Worm (Caenorhabditis elegans) whole organism, dauer: ENCODE data around the gene F36H12.4.
"Not testable (repeated sequence)": the region's sequence is repeated elsewhere in the genome, so short reads cannot be mapped to it uniquely, and the experiment has no call there.

Experiments used
- unc-62 ChIP-seq: sonication (generic microtip); optimal IDR thresholded peaks from 2 replicates; lab custom pipeline; 2017; ENCODE audit warnings: missing biosample characterization, missing genetic modification reagents, missing genetic modification characterization

F36H12.4 gene

DNA sequence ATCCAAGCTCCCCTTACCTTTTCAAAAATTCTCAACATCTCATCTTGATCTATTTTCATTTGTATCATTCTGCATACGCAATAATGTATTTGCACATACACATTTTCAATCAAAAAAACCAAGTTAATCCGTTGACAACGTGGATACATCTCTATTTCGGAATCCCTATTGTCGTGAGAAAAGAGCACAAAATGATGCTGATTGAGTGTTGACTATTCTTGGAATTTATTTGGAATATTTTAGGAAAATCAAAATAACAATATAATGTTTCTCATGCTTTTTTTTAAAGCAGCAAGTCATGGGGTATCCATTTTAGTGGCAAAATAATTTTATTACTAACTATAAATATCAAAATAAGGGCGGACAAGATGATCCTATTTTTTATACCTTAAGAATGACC is 12.6 kb downstream of the F36H12.4 start:
- TF ChIP-seq unc-62 (GFP tag; lab: Kevin White, UChicago) = no peak

DNA sequence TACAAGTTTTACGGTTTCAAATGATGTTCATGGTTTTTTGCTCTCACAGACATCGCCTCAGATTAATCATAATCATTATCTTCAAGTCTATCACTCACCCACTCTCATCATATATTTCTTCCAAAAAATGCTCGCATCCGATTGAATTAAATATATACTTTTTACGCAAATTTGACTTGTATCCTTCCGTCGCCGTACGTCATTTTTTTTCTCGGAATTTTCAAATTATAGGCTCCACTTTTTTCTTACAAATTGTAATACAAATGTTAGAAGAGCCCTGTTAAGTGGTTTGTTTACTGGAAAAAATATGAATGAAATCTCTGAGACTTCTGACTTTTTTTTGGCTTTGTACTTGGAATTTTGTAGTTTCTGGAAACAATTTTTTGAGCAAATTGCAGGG is 18.3 kb downstream of the F36H12.4 start:
- TF ChIP-seq unc-62 (GFP tag; lab: Kevin White, UChicago) = no peak

DNA sequence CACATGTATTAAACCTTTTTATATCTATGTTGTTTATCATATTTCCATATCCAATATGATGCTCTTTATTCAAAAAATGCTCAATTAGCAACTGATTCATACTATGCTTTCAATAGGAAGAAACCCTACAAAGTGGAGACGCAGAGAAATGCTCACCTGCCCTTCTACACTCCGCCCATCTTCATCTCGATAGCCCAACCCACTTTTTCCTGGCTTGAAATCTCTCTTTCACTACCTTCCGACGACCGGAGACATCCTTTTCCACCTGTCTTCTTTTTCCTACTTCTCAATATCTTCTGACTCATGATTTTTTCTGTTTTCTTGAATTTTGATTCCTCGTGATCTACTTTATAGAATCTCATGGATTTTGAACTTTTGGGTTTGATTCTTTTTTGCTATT is 20.0 kb downstream of the F36H12.4 start:
- TF ChIP-seq unc-62 (GFP tag; lab: Kevin White, UChicago) = no peak

DNA sequence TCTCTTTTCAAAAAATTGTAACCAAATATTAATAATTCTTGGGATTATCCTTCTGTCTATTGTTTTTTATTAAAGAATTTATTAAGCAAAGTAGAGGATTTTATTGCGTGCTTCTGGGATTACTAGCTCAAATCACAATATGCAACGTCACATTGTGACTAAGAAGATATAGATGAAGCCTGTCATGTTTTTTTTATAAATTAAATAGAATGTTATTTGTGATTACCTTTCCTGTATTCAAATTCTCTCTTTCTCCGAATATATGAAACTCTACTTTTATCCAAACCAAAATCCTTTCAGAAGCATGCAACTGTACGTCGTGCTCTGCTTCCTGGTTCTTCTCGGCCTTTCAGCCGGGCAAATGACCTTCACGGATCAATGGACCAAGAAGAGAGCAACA is 21.6 kb downstream of the F36H12.4 start, which contains the start of gene nlp-47:
Gene nlp-47, plus strand, starts transcription at position 301 of the 400 bp plus-strand sequence.
- no peak for TF ChIP-seq unc-62 (GFP tag; lab: Kevin White, UChicago)

DNA sequence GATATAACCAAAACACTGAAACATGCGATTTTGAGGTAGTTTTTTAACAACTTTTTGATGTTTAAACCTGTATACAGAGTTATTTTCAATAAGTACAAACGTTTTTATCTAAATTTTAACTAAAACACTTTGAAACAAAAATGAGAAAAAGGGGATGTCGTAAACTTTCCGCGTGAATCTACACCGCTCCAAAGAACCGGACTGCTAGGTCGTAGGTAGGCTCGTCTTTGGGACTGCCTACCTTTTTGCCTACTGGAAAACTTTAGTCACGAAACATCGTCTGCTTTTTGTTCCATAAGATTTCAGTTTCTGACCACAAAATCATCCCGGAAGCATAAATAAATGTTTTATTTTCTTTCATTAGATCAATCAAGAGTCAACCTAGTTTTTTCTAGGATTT is 22.3 kb downstream of the F36H12.4 start:
- TF ChIP-seq unc-62 (GFP tag; lab: Kevin White, UChicago) = no peak

DNA sequence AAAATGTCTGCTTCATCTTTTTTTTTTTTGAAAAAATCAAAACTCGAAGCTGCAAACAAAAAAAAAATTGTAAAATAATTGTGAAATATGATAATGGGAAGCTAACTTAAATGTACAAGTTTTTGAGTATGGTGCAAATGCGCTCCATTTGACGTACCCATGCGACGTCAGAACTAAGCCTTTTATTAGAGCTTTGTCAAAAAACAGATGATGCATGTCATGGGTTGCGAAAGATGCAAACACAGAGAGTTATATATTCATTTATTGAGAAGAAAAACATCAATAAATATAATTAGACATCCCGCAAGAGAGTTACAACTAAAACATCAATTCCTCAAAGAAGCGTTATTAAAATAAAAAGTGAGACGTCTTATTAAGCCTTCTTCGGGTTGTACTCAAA is 25.6 kb downstream of the F36H12.4 start:
- TF ChIP-seq unc-62 (GFP tag; lab: Kevin White, UChicago) = no peak

DNA sequence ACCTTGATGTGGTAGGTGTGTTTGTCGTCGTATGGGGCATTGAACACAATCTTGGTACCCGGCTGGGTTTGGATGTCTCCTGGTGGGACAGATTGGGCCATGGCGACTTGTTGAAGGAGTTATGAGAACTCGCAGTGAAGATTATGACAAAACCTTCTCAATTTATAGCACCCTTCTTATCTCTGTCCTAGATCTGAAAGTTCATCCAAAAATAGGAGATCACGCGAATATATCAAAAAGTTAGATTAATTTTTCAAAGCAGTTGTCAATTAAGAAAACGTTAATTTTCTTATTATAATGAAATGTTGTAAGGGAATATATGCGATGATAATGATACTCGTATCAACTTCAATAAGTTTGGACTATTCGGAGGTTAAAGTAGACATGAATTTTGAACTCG is 26.3 kb downstream of the F36H12.4 start, which contains the start of gene msp-51:
Gene msp-51, minus strand, starts transcription at position 101 of the 400 bp plus-strand sequence.
- TF ChIP-seq unc-62 (GFP tag; lab: Kevin White, UChicago) = not testable (repeated sequence)

DNA sequence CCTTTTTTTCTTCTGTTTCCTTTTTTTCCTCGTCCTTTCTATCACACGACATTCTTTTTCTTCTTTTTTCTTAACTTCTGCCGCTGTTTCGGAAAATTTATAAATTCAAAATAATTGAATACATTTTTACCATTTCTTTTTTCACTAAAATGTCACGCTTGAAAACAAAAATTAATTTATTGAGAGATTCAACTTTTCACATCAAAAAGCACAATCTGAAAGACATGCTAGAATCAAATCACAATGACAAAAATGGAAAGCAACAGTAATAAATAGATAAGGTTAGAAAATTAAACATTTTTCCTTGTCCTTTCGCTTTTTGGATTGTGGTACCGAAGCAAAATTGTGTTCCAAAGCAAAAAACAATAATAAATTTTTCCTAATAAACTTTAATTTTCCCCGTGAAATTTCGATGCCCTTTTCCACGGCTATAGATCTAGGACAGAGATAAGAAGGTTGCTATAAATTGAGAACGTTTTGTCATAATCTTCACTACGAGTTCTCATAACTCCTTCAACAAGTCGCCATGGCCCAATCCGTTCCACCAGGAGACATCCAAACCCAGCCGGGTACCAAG is 28.6 kb downstream of the F36H12.4 start, which contains the start of the genes ZK354.6 and msp-113:
Gene ZK354.6, minus strand, starts transcription at position 101 of the 577 bp plus-strand sequence.
Gene msp-113, plus strand, starts transcription at position 527 of the 577 bp plus-strand sequence.
- no peak for TF ChIP-seq unc-62 (GFP tag; lab: Kevin White, UChicago)

DNA sequence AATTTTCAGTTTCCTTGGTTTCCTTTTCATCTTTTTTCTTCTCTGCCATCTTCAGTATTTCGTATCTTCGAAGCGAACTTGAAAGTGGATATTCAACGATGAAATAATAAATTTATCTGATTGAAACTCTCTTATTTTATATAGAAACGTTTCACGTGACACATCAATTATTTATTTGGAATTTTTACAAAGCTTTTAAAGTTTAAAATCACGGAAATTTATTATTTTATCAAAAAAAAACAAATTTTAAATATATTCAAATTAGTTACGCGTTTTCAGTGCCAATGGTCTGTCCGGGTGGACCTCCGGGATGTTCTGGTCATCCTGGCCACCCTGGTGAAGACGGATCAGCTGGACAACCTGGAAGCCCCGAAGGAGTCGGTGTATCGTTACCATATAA is 34.1 kb downstream of the F36H12.4 start, which contains the start of gene ZK354.7:
Gene ZK354.7, minus strand, starts transcription at position 101 of the 400 bp plus-strand sequence.
- TF ChIP-seq unc-62 (GFP tag; lab: Kevin White, UChicago) = no peak

DNA sequence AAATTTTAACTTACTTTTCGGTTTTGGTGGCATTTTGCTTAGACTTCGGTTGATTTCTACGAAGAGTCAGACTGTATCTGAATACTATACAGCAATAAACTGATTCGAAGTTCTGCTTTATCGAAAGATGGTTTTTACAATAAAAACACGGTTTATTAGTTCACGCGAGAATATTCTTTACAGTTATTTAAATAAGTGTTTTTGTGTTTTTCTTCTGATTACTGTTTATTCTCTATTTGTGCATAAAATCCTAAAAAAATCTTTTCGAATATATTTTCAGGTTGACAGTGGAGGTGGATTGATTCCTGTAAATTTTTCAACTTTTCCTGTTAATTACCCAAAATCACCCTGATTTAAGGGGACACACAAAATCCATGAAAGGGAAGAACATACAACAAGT is 37.1 kb downstream of the F36H12.4 start, which contains the start of gene ZK354.8:
Gene ZK354.8, minus strand, starts transcription at position 101 of the 400 bp plus-strand sequence.
- TF ChIP-seq unc-62 (GFP tag; lab: Kevin White, UChicago) = no peak

DNA sequence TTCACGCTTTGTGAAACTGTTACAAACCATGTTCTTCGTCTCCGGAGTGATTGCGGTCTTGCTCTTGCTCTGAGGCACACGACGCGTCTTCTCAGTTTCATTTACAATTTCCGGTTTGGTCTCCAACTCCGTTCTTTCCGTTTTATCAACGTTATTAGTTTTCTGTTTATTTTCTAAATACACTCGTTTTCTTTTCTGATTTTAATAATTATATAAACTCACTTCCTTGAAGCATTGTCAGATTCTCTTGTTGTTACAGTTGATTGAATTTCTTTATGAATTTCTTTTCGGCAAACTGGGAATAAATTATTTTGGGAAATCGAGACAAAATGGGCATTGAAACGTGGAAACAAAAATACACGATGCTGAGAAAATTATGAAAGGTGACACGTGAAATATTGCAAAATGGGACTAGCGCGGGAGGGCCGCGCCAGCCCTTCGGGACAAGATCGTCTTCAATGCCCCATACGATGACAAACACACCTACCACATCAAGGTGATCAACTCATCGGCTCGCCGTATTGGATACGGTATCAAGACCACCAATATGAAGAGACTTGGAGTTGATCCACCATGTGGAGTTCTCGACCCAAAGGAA is 39.2 kb downstream of the F36H12.4 start, which contains the start of the genes ZK354.9 and msp-58:
Gene ZK354.9, minus strand, starts transcription at position 101 of the 598 bp plus-strand sequence.
Gene msp-58, plus strand, starts transcription at position 548 of the 598 bp plus-strand sequence.
- not testable (repeated sequence) for TF ChIP-seq unc-62 (GFP tag; lab: Kevin White, UChicago)

DNA sequence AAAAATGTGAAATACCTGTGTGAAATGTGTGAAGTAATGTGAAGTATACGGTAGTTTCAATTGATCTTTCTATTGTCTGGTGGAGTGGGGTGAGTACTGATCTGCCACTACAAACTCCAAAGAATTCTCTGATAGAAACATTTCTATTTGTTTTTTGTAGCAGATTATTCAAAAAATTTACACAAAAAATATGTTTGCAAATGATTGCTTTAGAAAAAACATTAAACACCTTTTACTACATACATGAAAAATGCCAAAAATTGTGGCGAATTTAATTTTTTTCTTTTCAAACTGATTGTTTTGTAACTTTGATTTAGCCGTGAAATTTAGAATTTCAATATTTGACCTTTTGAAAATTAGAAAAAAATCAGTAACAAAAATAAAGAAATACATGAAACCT is 40.8 kb downstream of the F36H12.4 start, which contains the start of gene ZK354.3:
Gene ZK354.3, plus strand, starts transcription at position 301 of the 400 bp plus-strand sequence.
- TF ChIP-seq unc-62 (GFP tag; lab: Kevin White, UChicago) = no peak

DNA sequence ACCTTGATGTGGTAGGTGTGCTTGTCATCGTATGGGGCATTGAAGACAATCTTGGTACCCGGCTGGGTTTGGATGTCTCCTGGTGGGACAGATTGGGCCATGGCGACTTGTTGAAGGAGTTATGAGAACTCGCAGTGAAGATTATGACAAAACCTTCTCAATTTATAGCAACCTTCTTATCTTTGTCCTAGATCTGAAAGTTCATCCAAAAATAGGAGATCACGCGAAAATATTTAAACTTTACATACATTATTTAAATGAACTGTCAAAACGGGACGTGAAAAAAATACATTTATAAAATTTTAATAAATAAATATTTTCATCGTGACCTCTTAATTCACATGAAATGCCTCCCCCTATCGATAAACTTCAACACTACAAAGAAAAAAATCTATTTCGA is 44.1 kb downstream of the F36H12.4 start, which contains the start of the genes msp-59 and ZK354.2:
Gene msp-59, minus strand, starts transcription at position 101 of the 400 bp plus-strand sequence.
Gene ZK354.2, plus strand, starts transcription at position 395 of the 400 bp plus-strand sequence.
- not testable (repeated sequence) for TF ChIP-seq unc-62 (GFP tag; lab: Kevin White, UChicago)

DNA sequence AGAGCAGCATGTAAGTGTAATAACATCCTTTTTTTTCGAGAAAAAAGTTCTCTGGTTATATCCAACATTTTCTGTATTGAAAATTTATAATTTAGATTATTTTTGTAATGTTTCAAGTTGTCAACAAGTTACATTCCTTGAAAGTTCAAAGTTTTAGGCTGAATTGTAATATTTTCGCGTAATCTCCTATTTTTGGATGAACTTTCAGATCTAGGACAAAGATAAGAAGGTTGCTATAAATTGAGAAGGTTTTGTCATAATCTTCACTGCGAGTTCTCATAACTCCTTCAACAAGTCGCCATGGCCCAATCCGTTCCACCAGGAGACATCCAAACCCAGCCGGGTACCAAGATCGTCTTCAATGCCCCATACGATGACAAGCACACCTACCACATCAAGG is 47.3 kb downstream of the F36H12.4 start, which contains the start of gene msp-65:
Gene msp-65, plus strand, starts transcription at position 301 of the 400 bp plus-strand sequence.
- not testable (repeated sequence) for TF ChIP-seq unc-62 (GFP tag; lab: Kevin White, UChicago)

DNA sequence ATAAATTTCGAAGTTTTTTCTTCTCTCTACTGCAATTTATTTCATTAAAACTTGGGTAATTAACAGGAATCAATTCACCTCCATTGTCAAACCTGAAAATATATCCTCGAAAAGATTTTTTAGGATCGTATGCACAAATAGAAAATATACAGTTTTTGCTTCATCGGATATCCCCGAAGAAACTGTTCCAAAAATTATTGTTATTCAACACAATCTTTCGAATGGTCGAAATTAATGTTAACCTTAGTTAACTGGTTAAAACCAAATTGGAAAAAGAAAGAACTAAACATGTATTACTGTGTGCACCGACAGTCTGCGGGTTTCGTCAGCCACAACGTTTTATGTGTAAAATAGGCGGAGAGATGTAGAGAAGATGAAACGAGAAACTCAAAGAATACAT is 48.2 kb downstream of the F36H12.4 start:
- TF ChIP-seq unc-62 (GFP tag; lab: Kevin White, UChicago) = no peak

DNA sequence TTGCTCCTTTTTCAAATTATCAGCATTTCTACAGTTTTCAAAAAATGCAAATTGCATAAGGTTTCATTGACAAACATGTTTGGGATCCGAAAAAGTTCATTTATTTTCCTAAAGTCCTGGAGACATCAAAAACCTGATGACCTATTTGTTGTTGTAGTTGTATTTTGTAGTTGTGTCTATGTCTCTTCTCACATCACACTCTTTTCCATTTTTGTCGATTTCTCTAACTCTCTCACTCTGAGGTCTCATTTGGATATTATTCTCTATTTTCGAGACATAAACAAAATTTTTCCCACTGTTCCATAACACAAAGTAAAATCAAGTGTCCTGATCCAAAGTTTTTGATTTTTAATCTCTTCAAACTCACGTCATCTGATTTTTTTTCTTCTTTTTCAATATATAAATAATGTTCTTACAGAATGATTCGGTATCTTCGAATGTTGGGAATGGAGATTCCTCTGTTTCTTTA is 50.0 kb downstream of the F36H12.4 start, which contains the start of gene slc-46A:
Gene slc-46A, plus strand, starts transcription at position 419 of the 469 bp plus-strand sequence.
- TF ChIP-seq unc-62 (GFP tag; lab: Kevin White, UChicago) = no peak
